Fruit fly (Drosophila melanogaster) whole organism, embryonic: ENCODE results near the gene CG32462.
A peak's percentile ranks its signal among the peaks of the same experiment; 100 is the strongest.

Experiments used
- ATbp ChIP-seq: fragments of 200-800 bp; sonication (Bioruptor generic); optimal IDR thresholded peaks from 2 replicates; lab custom pipeline; 2017; ENCODE audit warnings: missing biosample characterization, mild to moderate bottlenecking, missing genetic modification characterization, missing genetic modification reagents
- B-H1 ChIP-seq: fragments of 200-800 bp; sonication (Bioruptor generic); IDR thresholded peaks from 3 replicates; pipeline ENCODE4 v1.3.6; 2022; ENCODE audit warnings: missing biosample characterization, missing genetic modification characterization
- Blimp-1 ChIP-seq: fragments of 200-800 bp; sonication (Bioruptor generic); optimal IDR thresholded peaks from 3 replicates; lab custom pipeline; 2018; ENCODE audit warnings: missing biosample characterization, missing genetic modification characterization, mild to moderate bottlenecking, moderate library complexity, missing genetic modification reagents
- CG10267 ChIP-seq: fragments of 200-800 bp; sonication (Bioruptor generic); optimal IDR thresholded peaks from 2 replicates; lab custom pipeline; 2018; ENCODE audit warnings: missing biosample characterization, mild to moderate bottlenecking, missing genetic modification characterization, moderate library complexity
- CG10366 ChIP-seq: fragments of 200-800 bp; sonication (Bioruptor generic); IDR thresholded peaks from 2 replicates; pipeline ENCODE4 v1.3.6; 2022; ENCODE audit warnings: missing biosample characterization, missing genetic modification characterization
- CG10654 ChIP-seq: fragments of 200-800 bp; sonication (Bioruptor generic); optimal IDR thresholded peaks from 2 replicates; lab custom pipeline; 2016; ENCODE audit warnings: missing biosample characterization, missing genetic modification characterization
- CG11398 ChIP-seq: fragments of 200-800 bp; sonication (Bioruptor generic); optimal IDR thresholded peaks from 2 replicates; lab custom pipeline; 2016; ENCODE audit warnings: missing biosample characterization, missing genetic modification characterization
- CG12219 ChIP-seq: fragments of 200-800 bp; sonication (Bioruptor generic); optimal IDR thresholded peaks from 3 replicates; lab custom pipeline; 2018; ENCODE audit warnings: missing biosample characterization, mild to moderate bottlenecking, missing genetic modification characterization
- CG12744 ChIP-seq: fragments of 200-800 bp; sonication (Bioruptor generic); optimal IDR thresholded peaks from 2 replicates; lab custom pipeline; 2016; ENCODE audit warnings: missing biosample characterization, missing genetic modification characterization
- CG13287 ChIP-seq: fragments of 200-800 bp; sonication (Bioruptor generic); IDR thresholded peaks from 2 replicates; pipeline ENCODE4 v1.3.6; 2022; ENCODE audit warnings: missing biosample characterization, missing genetic modification characterization; ENCODE audit not compliant: partially characterized antibody
- CG13775 ChIP-seq: fragments of 200-800 bp; sonication (Bioruptor generic); optimal IDR thresholded peaks from 3 replicates; lab custom pipeline; 2017; ENCODE audit warnings: missing biosample characterization, mild to moderate bottlenecking, missing genetic modification characterization
- CG15514 ChIP-seq: fragments of 200-800 bp; sonication (Bioruptor generic); optimal IDR thresholded peaks from 3 replicates; lab custom pipeline; 2017; ENCODE audit warnings: missing biosample characterization, missing genetic modification characterization, mild to moderate bottlenecking, moderate library complexity, missing genetic modification reagents
- CG15601 ChIP-seq: fragments of 200-800 bp; sonication (Bioruptor generic); optimal IDR thresholded peaks from 3 replicates; lab custom pipeline; 2019; ENCODE audit warnings: missing biosample characterization, mild to moderate bottlenecking, missing genetic modification characterization, moderate library complexity
- CG1603 ChIP-seq: fragments of 200-800 bp; sonication (Bioruptor generic); optimal IDR thresholded peaks from 2 replicates; lab custom pipeline; 2019; ENCODE audit warnings: missing biosample characterization, mild to moderate bottlenecking, missing genetic modification characterization, moderate library complexity
- CG18619 ChIP-seq: fragments of 200-800 bp; sonication (Bioruptor generic); optimal IDR thresholded peaks from 3 replicates; lab custom pipeline; 2017; ENCODE audit warnings: missing biosample characterization, mild to moderate bottlenecking, missing genetic modification characterization
- CG34224 ChIP-seq: fragments of 200-800 bp; sonication (Bioruptor generic); IDR thresholded peaks from 3 replicates; pipeline ENCODE4 v1.3.6; 2022; ENCODE audit warnings: missing biosample characterization, missing genetic modification characterization; ENCODE audit not compliant: partially characterized antibody
- CG4617 ChIP-seq: fragments of 200-800 bp; sonication (Bioruptor generic); optimal IDR thresholded peaks from 3 replicates; lab custom pipeline; 2016; ENCODE audit warnings: missing biosample characterization, missing genetic modification characterization, borderline replicate concordance
- CG6765 ChIP-seq: fragments of 200-800 bp; sonication (Bioruptor generic); optimal IDR thresholded peaks from 3 replicates; lab custom pipeline; 2017; ENCODE audit warnings: missing biosample characterization, mild to moderate bottlenecking, missing genetic modification characterization
- CG9609 ChIP-seq: fragments of 200-800 bp; sonication (Bioruptor generic); optimal IDR thresholded peaks from 3 replicates; lab custom pipeline; 2016; ENCODE audit warnings: missing biosample characterization, missing genetic modification characterization
- CTCF ChIP-seq: fragments of 200-800 bp; sonication (Bioruptor generic); optimal IDR thresholded peaks from 2 replicates; lab custom pipeline; 2017; ENCODE audit warnings: missing biosample characterization, mild to moderate bottlenecking, missing genetic modification characterization, moderate library complexity
- Dek ChIP-seq: fragments of 200-800 bp; sonication (Bioruptor generic); optimal IDR thresholded peaks from 3 replicates; lab custom pipeline; 2019; ENCODE audit warnings: missing biosample characterization, mild to moderate bottlenecking, missing genetic modification characterization, moderate library complexity
- Gsc ChIP-seq: fragments of 200-800 bp; sonication (Bioruptor generic); IDR thresholded peaks from 2 replicates; pipeline ENCODE4 v1.3.6; 2022; ENCODE audit warnings: missing biosample characterization, missing genetic modification characterization
- Hr51 ChIP-seq, 2 experiments: fragments of 200-800 bp; sonication (Bioruptor generic); optimal IDR thresholded peaks; 2 replicates in 1 of 2; 3 replicates in 1 of 2; lab custom pipeline; 2016 to 2018; ENCODE audit warnings: missing biosample characterization in 2 of 2, missing genetic modification characterization in 2 of 2, mild to moderate bottlenecking in 1 of 2, moderate library complexity in 1 of 2
- Med ChIP-seq: fragments of 200-800 bp; sonication (Bioruptor generic); peaks from one replicate; lab custom pipeline; 2016; ENCODE audit warnings: missing biosample characterization, missing genetic modification characterization, mild to moderate bottlenecking, inconsistent platforms, moderate library complexity
- NC2α ChIP-seq: fragments of 200-800 bp; sonication (Bioruptor generic); optimal IDR thresholded peaks from 2 replicates; lab custom pipeline; 2016; ENCODE audit warnings: missing biosample characterization, missing genetic modification characterization
- Nf-YC ChIP-seq: fragments of 200-800 bp; optimal IDR thresholded peaks from 3 replicates; lab custom pipeline; 2019; ENCODE audit warnings: missing biosample characterization, mild to moderate bottlenecking, missing genetic modification characterization, moderate library complexity
- Opbp ChIP-seq: fragments of 200-800 bp; sonication (Bioruptor generic); IDR thresholded peaks from 3 replicates; pipeline ENCODE4 v1.3.6; 2022; ENCODE audit warnings: missing biosample characterization, missing genetic modification characterization; ENCODE audit not compliant: partially characterized antibody
- Ravus ChIP-seq: fragments of 200-800 bp; sonication (Bioruptor generic); IDR thresholded peaks from 2 replicates; pipeline ENCODE4 v1.3.6; 2022; ENCODE audit warnings: missing biosample characterization, missing genetic modification characterization
- Trl ChIP-seq, 3 experiments: fragments of >200 bp in 2 of 3; fragments of 200-800 bp in 1 of 3; sonication (Bioruptor generic) in 1 of 3; optimal IDR thresholded peaks; 2 replicates in 1 of 3; 3 replicates in 2 of 3; lab custom pipeline; 2016 to 2017; ENCODE audit warnings: missing biosample characterization in 1 of 3, missing genetic modification characterization in 1 of 3
- abd-A ChIP-seq: fragments of 200-800 bp; sonication (Bioruptor generic); optimal IDR thresholded peaks from 3 replicates; lab custom pipeline; 2019; ENCODE audit warnings: missing biosample characterization, mild to moderate bottlenecking, missing genetic modification characterization, moderate library complexity
- al ChIP-seq: fragments of 200-800 bp; sonication (Bioruptor generic); IDR thresholded peaks from 2 replicates; pipeline ENCODE4 v1.3.6; 2022; ENCODE audit warnings: missing biosample characterization, missing genetic modification characterization
- ara ChIP-seq: fragments of 200-800 bp; sonication (Bioruptor generic); IDR thresholded peaks from 2 replicates; pipeline ENCODE4 v1.3.6; 2022; ENCODE audit warnings: missing biosample characterization, missing genetic modification characterization
- bcd ChIP-seq: fragments of 200-800 bp; sonication (Bioruptor generic); optimal IDR thresholded peaks from 2 replicates; lab custom pipeline; 2017; ENCODE audit warnings: missing biosample characterization, mild to moderate bottlenecking, missing genetic modification characterization
- caup ChIP-seq: fragments of 200-800 bp; sonication (Bioruptor generic); optimal IDR thresholded peaks from 3 replicates; lab custom pipeline; 2017; ENCODE audit warnings: missing biosample characterization, mild to moderate bottlenecking, missing genetic modification characterization, moderate library complexity; ENCODE audit not compliant: severe bottlenecking
- ci ChIP-seq: fragments of 200-800 bp; sonication (Bioruptor generic); IDR thresholded peaks from 3 replicates; pipeline ENCODE4 v1.3.6; 2022; ENCODE audit warnings: missing biosample characterization, missing genetic modification characterization
- dysf ChIP-seq: fragments of 200-800 bp; sonication (Bioruptor generic); IDR thresholded peaks from 3 replicates; pipeline ENCODE4 v1.3.6; 2022; ENCODE audit warnings: missing biosample characterization, missing genetic modification characterization
- grau ChIP-seq: fragments of 200-800 bp; optimal IDR thresholded peaks from 3 replicates; lab custom pipeline; 2019; ENCODE audit warnings: missing biosample characterization, mild to moderate bottlenecking, missing genetic modification characterization, moderate library complexity
- hkb ChIP-seq, 2 experiments: fragments of 200-800 bp in 1 of 2; fragments of >200 bp in 1 of 2; sonication (Bioruptor generic) in 1 of 2; IDR thresholded peaks in 1 of 2; optimal IDR thresholded peaks in 1 of 2; 2 replicates each; pipeline versions ENCODE4 v1.3.6 to Lab custom; 2017 to 2022; ENCODE audit warnings: missing biosample characterization in 1 of 2, missing genetic modification characterization in 1 of 2
- insv ChIP-seq, 2 experiments: fragments of 200-800 bp; sonication (Bioruptor generic); optimal IDR thresholded peaks; 3 replicates each; lab custom pipeline; 2016 to 2018; ENCODE audit warnings: missing biosample characterization in 2 of 2, missing genetic modification characterization in 2 of 2
- kay ChIP-seq: fragments of 200-800 bp; sonication (Bioruptor generic); optimal IDR thresholded peaks from 2 replicates; lab custom pipeline; 2016; ENCODE audit warnings: missing biosample characterization, missing genetic modification characterization
- maf-S ChIP-seq: fragments of 200-800 bp; sonication (Bioruptor generic); optimal IDR thresholded peaks from 2 replicates; lab custom pipeline; 2016; ENCODE audit warnings: missing biosample characterization, missing genetic modification characterization
- org-1 ChIP-seq: fragments of 200-800 bp; sonication (Bioruptor generic); optimal IDR thresholded peaks from 2 replicates; lab custom pipeline; 2017; ENCODE audit warnings: missing biosample characterization, missing genetic modification characterization
- pum ChIP-seq: fragments of 200-800 bp; sonication (Bioruptor generic); optimal IDR thresholded peaks from 2 replicates; lab custom pipeline; 2016; ENCODE audit warnings: missing biosample characterization, missing genetic modification characterization
- run ChIP-seq: fragments of 200-800 bp; sonication (Bioruptor generic); optimal IDR thresholded peaks from 3 replicates; lab custom pipeline; 2018; ENCODE audit warnings: missing biosample characterization, mild to moderate bottlenecking, missing genetic modification characterization
- sens ChIP-seq: fragments of 200-800 bp; sonication (Bioruptor generic); peaks from one replicate; lab custom pipeline; 2016; ENCODE audit warnings: missing biosample characterization, missing genetic modification characterization
- sim ChIP-seq: fragments of 200-800 bp; sonication (Bioruptor generic); IDR thresholded peaks from 2 replicates; pipeline ENCODE4 v1.3.6; 2022; ENCODE audit warnings: missing biosample characterization, missing genetic modification characterization
- toy ChIP-seq: fragments of 200-800 bp; sonication (Bioruptor generic); IDR thresholded peaks from 2 replicates; pipeline ENCODE4 v1.3.6; 2022; ENCODE audit warnings: missing biosample characterization, missing genetic modification characterization
- vfl ChIP-seq: fragments of 200-800 bp; sonication (Bioruptor generic); optimal IDR thresholded peaks from 2 replicates; lab custom pipeline; 2016; ENCODE audit warnings: missing biosample characterization, missing genetic modification characterization
- wdn ChIP-seq: fragments of 200-800 bp; sonication (Bioruptor generic); IDR thresholded peaks from 2 replicates; pipeline ENCODE4 v1.3.6; 2022; ENCODE audit warnings: missing biosample characterization, missing genetic modification characterization
- yki ChIP-seq: fragments of >200 bp; optimal IDR thresholded peaks from 3 replicates; lab custom pipeline; 2018

CG32462 gene

DNA sequence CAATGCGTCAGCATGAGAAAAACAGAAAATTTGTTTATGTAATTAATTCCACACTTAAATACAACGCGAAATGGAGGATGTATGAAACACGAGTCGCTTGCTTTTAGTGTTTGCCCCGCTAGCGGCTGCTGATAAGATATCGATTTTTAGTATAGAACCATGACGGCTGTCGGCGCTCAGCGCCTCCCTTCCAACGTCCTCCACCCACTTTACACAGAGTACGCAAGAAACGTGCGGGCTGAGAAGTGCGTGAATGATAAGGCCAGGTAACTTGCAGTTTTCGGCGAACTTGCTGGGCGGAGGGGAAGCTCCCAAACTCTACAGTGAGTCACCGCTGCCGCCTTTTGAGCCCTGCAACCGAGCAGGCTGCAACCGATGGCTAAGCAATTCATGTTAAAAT, 17.1 kb upstream of the CG32462 start (continued):
- TF ChIP-seq B-H1 (GFP tag; lab: Robert Waterston, UW) (no peak), Opbp (no peak), ara (GFP tag; lab: Robert Waterston, UW) (no peak), NC2α (GFP tag; lab: Kevin White, UChicago) (no peak), Nf-YC (tag; lab: Kevin White, UChicago) (no peak), CG10366 (GFP tag; lab: Robert Waterston, UW) (no peak), wdn (no peak)
- TF ChIP-seq, all 482 proteins: peak for 11

DNA sequence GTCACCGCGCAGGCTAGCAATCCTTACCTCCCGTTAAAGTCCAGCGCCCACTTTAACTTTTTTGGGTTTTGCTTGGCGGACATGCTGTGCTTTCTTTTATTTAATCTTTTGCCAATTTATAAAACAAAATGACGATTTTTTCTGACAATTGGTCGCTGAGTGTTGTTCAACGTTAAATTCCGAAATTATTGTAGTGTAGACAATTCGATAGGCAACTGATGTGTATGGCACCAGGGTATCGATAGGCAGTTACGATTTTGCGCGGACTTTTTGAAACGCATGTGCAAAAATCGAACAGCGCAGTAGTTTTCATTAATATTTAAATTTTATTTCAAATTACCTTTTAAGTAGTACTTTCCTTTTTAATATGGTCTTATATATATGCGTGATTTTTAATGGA, 14.8 kb upstream of the CG32462 start, which contains the start of gene EMC4:
EMC4 (minus strand) TSS at position 174 of the 400 bp plus-strand sequence.
- TF ChIP-seq dysf (GFP tag; lab: Robert Waterston, UW) (no peak), Blimp-1 (no peak), Med (GFP tag; lab: Kevin White, UChicago) (peak; percentile 96), abd-A (tag; lab: Kevin White, UChicago) (no peak), kay (GFP tag; lab: Kevin White, UChicago) (peak; percentile 44), CG6765 (GFP tag; lab: Kevin White, UChicago) (no peak), Gsc (GFP tag; lab: Robert Waterston, UW) (no peak), yki (lab: Kevin White, UChicago) (no peak), CG15601 (tag; lab: Kevin White, UChicago) (no peak), CTCF (peak; percentile 14), CG1603 (peak; percentile 57), org-1 (GFP tag; lab: Kevin White, UChicago) (no peak), bcd (GFP tag; lab: Kevin White, UChicago) (peak; percentile 2), maf-S (GFP tag; lab: Kevin White, UChicago) (peak; percentile 28), CG13287 (GFP tag; lab: Robert Waterston, UW) (peak; percentile 80), CG4617 (GFP tag; lab: Kevin White, UChicago) (peak; percentile 78), CG10654 (GFP tag; lab: Kevin White, UChicago) (no peak), insv (GFP tag; optimal IDR thresholded peaks at IDR 0.05; lab: Kevin White, UChicago) (no peak), caup (GFP tag; lab: Kevin White, UChicago) (peak; percentile 63), Trl (optimal IDR thresholded peaks at IDR 0.05; lab: Kevin White, UChicago) (no peak), Trl (GFP tag; optimal IDR thresholded peaks at IDR 0.05; lab: Kevin White, UChicago) (peak; percentile 42), sim (GFP tag; lab: Robert Waterston, UW) (no peak), CG15514 (GFP tag; lab: Kevin White, UChicago) (peak; percentile 70), ci (GFP tag; lab: Robert Waterston, UW) (peak; percentile 61; the same call in 1 of the 3 replicates), hkb (optimal IDR thresholded peaks at IDR 0.05; lab: Kevin White, UChicago) (peak; percentile 39), hkb (GFP tag; IDR thresholded peaks at IDR 0.05; lab: Robert Waterston, UW) (no peak), grau (tag; lab: Kevin White, UChicago) (peak; percentile 43), run (tag; lab: Kevin White, UChicago) (no peak), toy (no peak), Ravus (GFP tag; lab: Robert Waterston, UW) (no peak), Dek (peak; percentile 14), CG11398 (peak; percentile 23), CG18619 (GFP tag; lab: Kevin White, UChicago) (peak; percentile 7), al (GFP tag; lab: Robert Waterston, UW) (no peak), CG10267 (tag; lab: Kevin White, UChicago) (peak; percentile 97), Hr51 (GFP tag; optimal IDR thresholded peaks at IDR 0.05; lab: Kevin White, UChicago) (peak; percentile 8 to 47), CG12744 (GFP tag; lab: Kevin White, UChicago) (peak; percentile 38), sens (GFP tag; lab: Kevin White, UChicago) (peak; percentile 84), ATbp (no peak), CG9609 (GFP tag; lab: Kevin White, UChicago) (peak; percentile 40), vfl (GFP tag; lab: Kevin White, UChicago) (peak; percentile 73), CG12219 (GFP tag; lab: Kevin White, UChicago) (no peak), CG34224 (peak; percentile 72), pum (GFP tag; lab: Kevin White, UChicago) (no peak), CG13775 (GFP tag; lab: Kevin White, UChicago) (no peak)
